Fruit fly (Drosophila melanogaster): ENCODE data around the gene CG34355.
A peak's percentile ranks its signal among the peaks of the same experiment; 100 is the strongest.

Gene CG34355

dm6 chr3R:23872606-23873192 lies 69.0 kb downstream of the CG34355 start:
- no peak for TF ChIP-seq CG7928 (GFP tag; optimal IDR thresholded peaks at IDR 0.05)
- no peak for TF ChIP-seq repo (GFP tag; optimal IDR thresholded peaks at IDR 0.05)
- TF ChIP-seq vfl (GFP tag; optimal IDR thresholded peaks at IDR 0.05), result no peak
- no peak for TF ChIP-seq Fer1 (GFP tag; optimal IDR thresholded peaks at IDR 0.05)
- no peak for TF ChIP-seq HmgD (GFP tag; optimal IDR thresholded peaks at IDR 0.05)
- no peak for TF ChIP-seq knrl (GFP tag; IDR thresholded peaks at IDR 0.05; ENCODE audit: partially characterized antibody)
- TF ChIP-seq aop (GFP tag; IDR thresholded peaks at IDR 0.05), result no peak
- TF ChIP-seq Kr (GFP tag; optimal IDR thresholded peaks at IDR 0.05), result no peak
- peak; percentile 16 for TF ChIP-seq Abd-B (GFP tag; optimal IDR thresholded peaks at IDR 0.05)
- TF ChIP-seq Atf6 (GFP tag; IDR thresholded peaks at IDR 0.05), result no peak
- no peak for TF ChIP-seq amos (GFP tag; IDR thresholded peaks at IDR 0.05; ENCODE audit: partially characterized antibody)
- TF ChIP-seq sug (tag; optimal IDR thresholded peaks at IDR 0.05), result no peak
- TF ChIP-seq CG17186 (GFP tag; optimal IDR thresholded peaks at IDR 0.05), result no peak
- TF ChIP-seq zf30C (GFP tag; optimal IDR thresholded peaks at IDR 0.05), result no peak
- TF ChIP-seq Dbx (GFP tag; IDR thresholded peaks at IDR 0.05), result no peak
- peak; percentile 57 for TF ChIP-seq CG12391 (tag; optimal IDR thresholded peaks at IDR 0.05)
- TF ChIP-seq CG8765 (GFP tag; IDR thresholded peaks at IDR 0.05), result no peak
- TF ChIP-seq CG9727 (GFP tag; optimal IDR thresholded peaks at IDR 0.05), result peak; percentile 33
- TF ChIP-seq ttk (GFP tag; IDR thresholded peaks at IDR 0.05), result no peak
- no peak for TF ChIP-seq CG13624 (GFP tag; optimal IDR thresholded peaks at IDR 0.05)
- no peak for TF ChIP-seq hkb (optimal IDR thresholded peaks at IDR 0.05)
- TF ChIP-seq hkb (GFP tag; IDR thresholded peaks at IDR 0.05), result peak; percentile 30; the same call in 1 of the 2 replicates
- peak; percentile 38 for TF ChIP-seq CG6254 (GFP tag; optimal IDR thresholded peaks at IDR 0.05)
- no peak for TF ChIP-seq Drgx (GFP tag; IDR thresholded peaks at IDR 0.05)
- TF ChIP-seq CG6175 (GFP tag; IDR thresholded peaks at IDR 0.05), result no peak
- TF ChIP-seq wdn (GFP tag; IDR thresholded peaks at IDR 0.05), result no peak
- no peak for TF ChIP-seq bigmax (GFP tag; optimal IDR thresholded peaks at IDR 0.05)
- no peak for TF ChIP-seq sob (GFP tag; IDR thresholded peaks at IDR 0.05)
- no peak for TF ChIP-seq sisA (GFP tag; IDR thresholded peaks at IDR 0.05)
- no peak for TF ChIP-seq CG9932 (GFP tag; IDR thresholded peaks at IDR 0.05)
- TF ChIP-seq CG1792 (GFP tag; optimal IDR thresholded peaks at IDR 0.05), result no peak
- no peak for TF ChIP-seq jumu (GFP tag; optimal IDR thresholded peaks at IDR 0.05)
- no peak for TF ChIP-seq Lhr (GFP tag; optimal IDR thresholded peaks at IDR 0.05)
- no peak for TF ChIP-seq CG31365 (tag; optimal IDR thresholded peaks at IDR 0.05)
- TF ChIP-seq CG2889 (GFP tag; IDR thresholded peaks at IDR 0.05), result no peak
- no peak for TF ChIP-seq fd102C (GFP tag; optimal IDR thresholded peaks at IDR 0.05)
- TF ChIP-seq zen (tag; optimal IDR thresholded peaks at IDR 0.05), result no peak
- no peak for TF ChIP-seq Dad (GFP tag; optimal IDR thresholded peaks at IDR 0.05)
- no peak for TF ChIP-seq en (GFP tag; optimal IDR thresholded peaks at IDR 0.05)
- TF ChIP-seq caup (GFP tag; optimal IDR thresholded peaks at IDR 0.05; ENCODE audit: severe bottlenecking), result no peak
- peak in 1 of 2 experiments; percentile 80 for TF ChIP-seq eve (GFP tag; optimal IDR thresholded peaks at IDR 0.05)
- TF ChIP-seq CG6765 (GFP tag; optimal IDR thresholded peaks at IDR 0.05), result no peak
- TF ChIP-seq CG31441 (GFP tag; IDR thresholded peaks at IDR 0.05), result peak; percentile 48
- peak; percentile 71 for TF ChIP-seq CG2712 (tag; optimal IDR thresholded peaks at IDR 0.05)
- TF ChIP-seq Oaz (GFP tag; IDR thresholded peaks at IDR 0.05), result no peak
- no peak for TF ChIP-seq CG3163 (GFP tag; optimal IDR thresholded peaks at IDR 0.05)
- peak; percentile 34; the same call in 1 of the 2 replicates for TF ChIP-seq CG10366 (GFP tag; IDR thresholded peaks at IDR 0.05)
- TF ChIP-seq CG10979 (tag; optimal IDR thresholded peaks at IDR 0.05), result peak; percentile 68
- no peak for TF ChIP-seq tup (GFP tag; optimal IDR thresholded peaks at IDR 0.05)
- peak; percentile 8 for TF ChIP-seq CG16815 (GFP tag; optimal IDR thresholded peaks at IDR 0.05)
- TF ChIP-seq tin (GFP tag; optimal IDR thresholded peaks at IDR 0.05), result peak; percentile 39
- no peak for TF ChIP-seq cad (GFP tag; optimal IDR thresholded peaks at IDR 0.05)

Data from whole organism, embryonic.